Worm (Caenorhabditis elegans): ENCODE results near the gene inos-1.

The inos-1 gene

DNA sequence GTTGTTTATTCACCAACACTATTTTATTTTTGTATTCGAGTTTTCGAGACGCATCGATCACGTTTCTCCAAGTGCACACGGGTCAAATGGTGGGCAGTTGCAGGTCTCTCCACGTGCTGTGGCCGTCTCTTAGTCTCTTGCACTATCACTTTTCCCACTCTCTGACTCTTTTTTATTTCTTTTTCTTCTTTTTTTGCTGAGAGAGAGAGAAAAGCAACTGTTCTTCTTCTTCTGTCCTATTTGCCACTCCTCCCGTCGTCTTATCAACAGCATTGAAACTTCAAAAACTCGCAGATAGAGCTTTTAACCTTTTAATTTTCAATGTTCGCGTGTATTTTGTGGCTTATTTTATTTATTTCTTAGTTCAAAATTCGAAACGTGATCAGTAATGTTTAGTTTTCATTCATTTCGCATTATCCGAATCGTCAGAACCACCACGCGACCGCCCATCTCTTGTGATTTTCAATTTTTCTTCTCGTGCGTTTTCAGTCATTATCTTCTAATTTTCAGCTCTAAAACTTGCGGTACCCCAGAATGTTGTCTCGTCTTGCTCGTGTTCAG is 28.5 kb upstream of the inos-1 start, which contains the start of gene alh-8 (continued):
- TF ChIP-seq ztf-26 (tag; optimal IDR thresholded peaks at IDR 0.05) = peak; percentile 40
- TF ChIP-seq aptf-2 (GFP tag; conservative IDR thresholded peaks at IDR 0.05) = no peak
- TF ChIP-seq rec-8 (tag; optimal IDR thresholded peaks at IDR 0.05) = no peak
- TF ChIP-seq K11D2.4 (GFP tag; IDR thresholded peaks at IDR 0.05) = no peak
- TF ChIP-seq lin-54 (GFP tag; optimal IDR thresholded peaks at IDR 0.05) = peak; percentile 33
- TF ChIP-seq dpl-1 (GFP tag; optimal IDR thresholded peaks at IDR 0.05) = no peak
- TF ChIP-seq lin-40 (tag; optimal IDR thresholded peaks at IDR 0.05) = peak; percentile 25
- TF ChIP-seq lin-26 (GFP tag; IDR thresholded peaks at IDR 0.05) = 0 out of 2 replicates have a peak, but pooled peaks have one; percentile 40
- peak; percentile 65 for TF ChIP-seq tlf-1 (GFP tag; optimal IDR thresholded peaks at IDR 0.05)
- TF ChIP-seq F10E7.11 (tag; optimal IDR thresholded peaks at IDR 0.05) = peak; percentile 51
- peak; percentile 40 for TF ChIP-seq ZK185.1 (tag; optimal IDR thresholded peaks at IDR 0.05; ENCODE audit: poor library complexity, severe bottlenecking)
- peak; percentile 88 for TF ChIP-seq nhr-80 (tag; optimal IDR thresholded peaks at IDR 0.05)
- TF ChIP-seq hrde-1 (tag; optimal IDR thresholded peaks at IDR 0.05; ENCODE audit: borderline replicate concordance) = no peak
- peak; percentile 62 for TF ChIP-seq mcd-1 (GFP tag; IDR thresholded peaks at IDR 0.05)
- TF ChIP-seq snpc-3.4 (tag; optimal IDR thresholded peaks at IDR 0.05) = peak; percentile 3

DNA sequence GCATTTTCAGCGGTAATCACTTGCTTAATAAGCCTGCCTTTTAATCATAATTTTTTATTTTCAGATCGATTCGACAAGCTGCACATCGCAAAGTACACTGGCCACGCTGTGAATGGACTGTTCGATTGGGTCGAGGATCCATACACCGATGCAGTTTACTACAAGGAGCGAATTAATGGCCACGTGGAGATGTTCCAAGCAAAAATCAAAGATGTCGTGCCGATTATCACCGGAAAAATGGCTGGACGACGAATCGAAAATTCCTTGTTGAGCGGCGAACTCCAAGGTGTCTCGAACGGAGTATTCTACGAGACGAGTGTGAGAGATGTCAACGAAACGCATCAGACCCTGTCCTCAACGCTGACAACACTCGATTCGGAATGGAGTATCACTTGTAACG is 27.3 kb upstream of the inos-1 start:
- TF ChIP-seq let-607 (tag; optimal IDR thresholded peaks at IDR 0.05) = no peak
- TF ChIP-seq F52B5.7 (tag; optimal IDR thresholded peaks at IDR 0.05) = no peak
- no peak for TF ChIP-seq hmg-20 (GFP tag; IDR thresholded peaks at IDR 0.05)
- TF ChIP-seq nfyb-1 (GFP tag; IDR thresholded peaks at IDR 0.05) = no peak
- no peak for TF ChIP-seq him-1 (tag; optimal IDR thresholded peaks at IDR 0.05)
- TF ChIP-seq rec-8 (tag; optimal IDR thresholded peaks at IDR 0.05) = no peak
- no peak for TF ChIP-seq lin-26 (GFP tag; IDR thresholded peaks at IDR 0.05)
- no peak for TF ChIP-seq F37B4.10 (GFP tag; IDR thresholded peaks at IDR 0.05)
- TF ChIP-seq rcor-1 (GFP tag; IDR thresholded peaks at IDR 0.05) = no peak
- no peak for TF ChIP-seq aptf-3 (GFP tag; IDR thresholded peaks at IDR 0.05)
- no peak for TF ChIP-seq ets-4 (GFP tag; optimal IDR thresholded peaks at IDR 0.05)
- TF ChIP-seq ztf-22 (GFP tag; optimal IDR thresholded peaks at IDR 0.05) = no peak
- TF ChIP-seq C06A6.2 (GFP tag; conservative IDR thresholded peaks at IDR 0.05) = no peak
- no peak for TF ChIP-seq ztf-18 (tag; optimal IDR thresholded peaks at IDR 0.05)
- TF ChIP-seq attf-5 (GFP tag; optimal IDR thresholded peaks at IDR 0.05) = no peak
- TF ChIP-seq hsf-1 (GFP tag; IDR thresholded peaks at IDR 0.05) = no peak

DNA sequence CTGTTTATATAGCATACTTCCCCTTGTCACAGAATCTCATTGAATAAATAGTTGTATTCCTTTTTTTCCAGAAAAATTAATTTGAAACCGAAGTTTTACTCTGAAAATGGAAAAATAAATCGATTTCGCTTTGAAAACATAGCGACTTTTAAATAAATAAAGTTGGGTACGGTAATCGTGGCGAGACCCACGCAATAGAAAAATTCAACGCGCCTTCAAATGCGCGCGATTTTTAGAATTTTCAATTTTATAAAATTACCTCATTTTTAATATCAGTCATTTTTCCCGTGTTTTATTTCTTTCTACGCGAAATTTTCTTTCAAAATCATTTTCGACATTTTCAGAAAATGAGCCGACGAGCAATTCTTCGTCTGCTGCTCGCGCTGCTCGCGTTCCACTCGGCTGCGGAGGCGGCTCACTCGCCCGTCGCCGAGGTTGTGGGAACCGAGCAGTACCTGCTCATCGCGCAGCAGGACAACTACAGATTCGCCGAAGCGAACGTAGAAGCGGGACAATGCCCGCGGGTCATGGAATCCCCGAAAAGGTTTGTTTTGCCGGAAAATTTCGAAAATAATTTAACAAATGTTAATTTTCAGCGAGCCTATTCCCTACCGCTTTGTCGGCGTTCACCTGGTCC is 26.5 kb upstream of the inos-1 start, which contains the start of gene F13D12.5:
TSS of gene F13D12.5 (plus strand) at position 345 of the 637 bp plus-strand sequence.
- peak; percentile 43; the same call in 1 of the 2 replicates for TF ChIP-seq mcd-1 (GFP tag; IDR thresholded peaks at IDR 0.05)
- peak; percentile 88 for TF ChIP-seq ceh-91 (GFP tag; IDR thresholded peaks at IDR 0.05)
- TF ChIP-seq hlh-26 (GFP tag; conservative IDR thresholded peaks at IDR 0.05) = no peak
- TF ChIP-seq ccch-3 (GFP tag; optimal IDR thresholded peaks at IDR 0.05) = no peak
- no peak for TF ChIP-seq bed-1 (GFP tag; IDR thresholded peaks at IDR 0.05)
- TF ChIP-seq Y95B8A.8 (GFP tag; IDR thresholded peaks at IDR 0.05) = no peak
- peak; percentile 86 for TF ChIP-seq egrh-3 (GFP tag; IDR thresholded peaks at IDR 0.05)
- no peak for TF ChIP-seq chd-7 (tag; optimal IDR thresholded peaks at IDR 0.05)
- peak; percentile 23 for TF ChIP-seq snpc-1.3 (tag; optimal IDR thresholded peaks at IDR 0.05; ENCODE audit: insufficient read depth)
- TF ChIP-seq snpc-1.1 (tag; optimal IDR thresholded peaks at IDR 0.05; ENCODE audit: insufficient read depth) = peak; percentile 38
- no peak for TF ChIP-seq Y53G8AR.9 (GFP tag; conservative IDR thresholded peaks at IDR 0.05)
- TF ChIP-seq Y67H2A.10 (GFP tag; conservative IDR thresholded peaks at IDR 0.05) = no peak
- no peak for TF ChIP-seq attf-6 (GFP tag; IDR thresholded peaks at IDR 0.05)
- TF ChIP-seq lin-54 (GFP tag; optimal IDR thresholded peaks at IDR 0.05) = peak; percentile 84
- peak; percentile 51 for TF ChIP-seq attf-3 (GFP tag; conservative IDR thresholded peaks at IDR 0.05)
- TF ChIP-seq dpff-1 (tag; optimal IDR thresholded peaks at IDR 0.05) = no peak
- TF ChIP-seq die-1 (tag; optimal IDR thresholded peaks at IDR 0.05) = no peak
- TF ChIP-seq hrde-1 (tag; optimal IDR thresholded peaks at IDR 0.05; ENCODE audit: borderline replicate concordance) = no peak

All from whole organism, young adult.